Comparison of ENCODE assay signal across 3 worm cellular contexts in genomic region chrIV:4623852-4624251, ce11.
TF ChIP-seq lines count a peak whose summit lies in the region.

No protein-coding gene starts in this region.

TF ChIP-seq in whole organism, L4 larva, 104 proteins besides CTCF, POLR2A, EP300 and RAD21:
- peak; percentile 16 for TF ChIP-seq aha-1 (tag; lab: Kevin White, UChicago)
- no peak for TF ChIP-seq F10B5.3 (tag; optimal IDR thresholded peaks at IDR 0.05; lab: Kevin White, UChicago)
- TF ChIP-seq D1046.2 (GFP tag; IDR thresholded peaks at IDR 0.05; lab: Robert Waterston, UW), result no peak
- TF ChIP-seq egl-27 (tag; optimal IDR thresholded peaks at IDR 0.05; lab: Kevin White, UChicago), result no peak
- peak; percentile 88 for TF ChIP-seq set-16 (GFP tag; IDR thresholded peaks at IDR 0.05; lab: Robert Waterston, UW)

TF ChIP-seq in whole organism, late embryonic, 69 proteins besides CTCF, POLR2A, EP300 and RAD21:
- TF ChIP-seq ceh-31 (tag; optimal IDR thresholded peaks at IDR 0.05; lab: Kevin White, UChicago), result peak; percentile 4
- no peak for TF ChIP-seq pha-4 (tag; optimal IDR thresholded peaks at IDR 0.05; lab: Kevin White, UChicago)

TF ChIP-seq in whole organism, young adult, 124 proteins besides CTCF, POLR2A, EP300 and RAD21:
- TF ChIP-seq nhr-120 (GFP tag; IDR thresholded peaks at IDR 0.05; lab: Robert Waterston, UW) (no peak), zfh-2 (GFP tag; conservative IDR thresholded peaks at IDR 0.05; lab: Robert Waterston, UW) (peak; percentile 84), egrh-3 (GFP tag; IDR thresholded peaks at IDR 0.05; lab: Robert Waterston, UW) (peak; percentile 62; the same call in 1 of the 2 replicates)
